Fruit fly (Drosophila melanogaster): ENCODE measurements around the gene sws.

Gene sws

DNA sequence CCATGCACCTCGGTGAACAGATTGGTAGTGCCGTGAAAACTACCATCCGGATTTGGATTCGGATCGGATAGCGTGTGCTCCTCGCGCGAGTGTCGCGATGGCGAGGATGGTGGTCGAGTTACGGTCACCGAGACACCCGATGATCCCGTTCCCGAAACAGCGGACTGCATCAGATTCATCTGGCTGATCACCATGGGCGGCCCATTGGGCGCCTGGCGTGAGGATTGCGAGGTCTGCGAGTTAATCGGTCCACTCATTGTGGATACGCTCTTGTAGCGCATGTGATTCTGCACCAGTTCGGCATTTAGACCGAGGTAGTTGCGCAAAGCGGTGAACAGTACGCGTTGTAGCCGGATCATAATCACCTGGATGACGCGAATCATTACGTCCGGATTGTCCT is 4.3 kb downstream of the sws start, which contains the start of gene sn:
sn (plus strand) TSS at position 301 of the 400 bp plus-strand sequence.
- peak; percentile 40 for TF ChIP-seq svp (GFP tag)
- TF ChIP-seq CG7368 (GFP tag; optimal IDR thresholded peaks at IDR 0.05), result no peak

DNA sequence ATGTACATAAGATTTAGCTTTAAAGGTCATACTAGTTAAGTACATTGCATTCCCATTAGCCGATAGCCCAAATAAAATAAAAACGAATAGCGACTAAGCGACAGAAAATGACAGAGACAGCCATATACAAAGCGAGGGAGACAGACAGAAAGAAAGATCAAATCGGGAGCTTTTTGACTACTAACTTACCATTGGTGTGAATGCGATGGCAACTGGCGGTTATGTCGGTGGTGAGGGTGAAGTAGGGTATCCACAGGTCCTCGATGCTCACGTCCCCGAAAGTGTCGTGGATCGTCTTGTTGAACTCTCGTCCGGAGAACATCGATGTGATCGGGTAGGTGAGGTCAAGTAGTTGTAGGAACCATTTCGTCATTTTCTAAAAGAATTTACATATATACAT is 7.0 kb downstream of the sws start:
- no peak for TF ChIP-seq CG3032 (tag; optimal IDR thresholded peaks at IDR 0.05)
- TF ChIP-seq svp (GFP tag), result peak; percentile 71
- TF ChIP-seq CG15336 (GFP tag; IDR thresholded peaks at IDR 0.05), result no peak

DNA sequence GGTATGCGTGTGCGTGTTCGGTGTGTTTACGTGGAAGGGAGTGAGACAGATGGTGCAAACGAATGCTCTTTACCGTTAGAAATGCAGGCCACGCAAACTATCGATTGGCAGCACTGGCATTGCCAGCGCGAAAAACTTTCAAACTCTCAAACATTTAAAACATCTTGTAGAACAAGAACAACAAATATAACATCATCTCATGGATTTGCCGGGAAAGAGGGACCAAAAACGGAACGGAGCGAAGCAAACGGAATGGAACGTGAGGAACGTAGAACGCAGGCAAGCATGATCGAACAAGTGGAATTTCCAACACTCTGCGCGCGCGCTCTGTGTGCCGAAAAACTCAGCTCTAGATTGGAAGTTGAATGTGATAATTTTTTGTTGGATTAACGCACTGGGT is 8.5 kb downstream of the sws start:
- TF ChIP-seq CG3032 (tag; optimal IDR thresholded peaks at IDR 0.05) (no peak), salr (GFP tag; optimal IDR thresholded peaks at IDR 0.05) (no peak), CG6163 (GFP tag; IDR thresholded peaks at IDR 0.05) (no peak), CG8319 (GFP tag; optimal IDR thresholded peaks at IDR 0.05) (no peak), Hr4 (GFP tag; optimal IDR thresholded peaks at IDR 0.05) (no peak), cyc (GFP tag; optimal IDR thresholded peaks at IDR 0.05) (no peak), OdsH (GFP tag; optimal IDR thresholded peaks at IDR 0.05) (no peak), CG16779 (tag; optimal IDR thresholded peaks at IDR 0.05) (no peak), esn (GFP tag; optimal IDR thresholded peaks at IDR 0.05) (no peak), Eip93F (GFP tag; optimal IDR thresholded peaks at IDR 0.05) (no peak), fd85E (GFP tag; optimal IDR thresholded peaks at IDR 0.05) (no peak), Ets21C (GFP tag; optimal IDR thresholded peaks at IDR 0.05) (no peak), CG11762 (GFP tag; optimal IDR thresholded peaks at IDR 0.05; ENCODE audit: insufficient read depth) (no peak), vri (GFP tag; optimal IDR thresholded peaks at IDR 0.05) (no peak), CG11294 (GFP tag; IDR thresholded peaks at IDR 0.05) (no peak), fd59A (GFP tag; optimal IDR thresholded peaks at IDR 0.05) (no peak), Smox (GFP tag; optimal IDR thresholded peaks at IDR 0.05) (no peak), CG6792 (GFP tag; optimal IDR thresholded peaks at IDR 0.05) (no peak), Lpt (GFP tag; optimal IDR thresholded peaks at IDR 0.05) (no peak)

DNA sequence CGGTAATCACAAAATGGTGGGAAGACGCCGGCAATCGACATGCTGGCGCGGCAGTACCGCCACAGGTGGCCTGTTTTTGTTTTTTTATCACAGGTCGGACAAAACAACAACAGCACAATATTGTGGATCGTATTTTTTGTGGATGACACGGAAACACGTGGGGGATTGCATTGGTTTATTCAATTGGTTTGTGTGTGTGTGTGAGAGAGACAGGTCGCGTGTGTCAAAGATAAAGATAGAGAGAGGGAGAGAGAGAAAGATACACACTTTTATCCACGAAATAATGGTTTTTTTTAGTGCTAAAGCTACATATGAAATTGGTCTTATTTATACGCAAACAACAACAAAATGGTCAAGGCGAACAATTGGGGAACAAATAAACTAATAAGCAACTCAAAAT is 9.0 kb downstream of the sws start:
- TF ChIP-seq eg (GFP tag; IDR thresholded peaks at IDR 0.05) (no peak), CG6163 (GFP tag; IDR thresholded peaks at IDR 0.05) (peak; percentile 38; the same call in 1 of the 3 replicates)

DNA sequence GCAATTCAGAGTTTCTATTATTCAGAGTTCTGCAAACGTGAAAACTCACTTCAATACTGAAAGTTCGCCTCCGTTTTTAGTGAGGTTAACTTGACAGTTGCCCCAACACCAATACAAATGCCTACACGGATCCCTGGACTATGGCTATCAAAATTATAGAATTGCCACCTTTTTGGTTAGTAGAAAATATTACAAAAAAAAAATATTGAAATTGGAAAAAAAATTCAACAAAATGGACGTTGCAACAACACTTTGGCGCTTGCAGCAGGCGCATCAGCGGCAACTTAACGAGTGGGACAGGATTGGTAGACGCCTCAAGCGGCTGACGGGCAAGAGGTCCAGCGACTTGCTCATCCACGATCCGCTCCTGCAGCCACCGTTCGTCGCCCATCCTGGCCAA is 12.1 kb downstream of the sws start, which contains the start of the genes CG15332 and CG15330:
CG15332 (minus strand) TSS at position 101 of the 400 bp plus-strand sequence.
CG15330 (plus strand) TSS at position 175 of the 400 bp plus-strand sequence.
- no peak for TF ChIP-seq CG4318 (GFP tag; optimal IDR thresholded peaks at IDR 0.05)
- no peak for TF ChIP-seq Hr4 (GFP tag; optimal IDR thresholded peaks at IDR 0.05)
- no peak for TF ChIP-seq dac (GFP tag; optimal IDR thresholded peaks at IDR 0.05)
- no peak for TF ChIP-seq Sox14 (GFP tag; optimal IDR thresholded peaks at IDR 0.05)
- TF ChIP-seq CG10631 (GFP tag; optimal IDR thresholded peaks at IDR 0.05), result no peak
- TF ChIP-seq CG8632 (GFP tag; optimal IDR thresholded peaks at IDR 0.05), result no peak
- no peak for TF ChIP-seq CG6276 (GFP tag; optimal IDR thresholded peaks at IDR 0.05)
- no peak for TF ChIP-seq esn (GFP tag; optimal IDR thresholded peaks at IDR 0.05)
- no peak for TF ChIP-seq Ets96B (tag; optimal IDR thresholded peaks at IDR 0.05)
- no peak for TF ChIP-seq CG15336 (GFP tag; IDR thresholded peaks at IDR 0.05)
- TF ChIP-seq net (GFP tag; optimal IDR thresholded peaks at IDR 0.05), result no peak
- no peak for TF ChIP-seq salr (GFP tag; optimal IDR thresholded peaks at IDR 0.05)
- TF ChIP-seq CG1621 (tag; optimal IDR thresholded peaks at IDR 0.05), result no peak
- TF ChIP-seq CG11294 (GFP tag; IDR thresholded peaks at IDR 0.05), result no peak
- TF ChIP-seq Eip75B (GFP tag; optimal IDR thresholded peaks at IDR 0.05), result no peak
- no peak for TF ChIP-seq topi (GFP tag; optimal IDR thresholded peaks at IDR 0.05)
